Worm (Caenorhabditis elegans) whole organism, L1 larva: ENCODE measurements around the gene gcy-9.

ENCODE experiments used
- F16B12.6 ChIP-seq: fragments of 150-350 bp; optimal IDR thresholded peaks from 2 replicates; lab custom pipeline; 2014; ENCODE audit warnings: missing biosample characterization, missing genetic modification characterization
- ces-1 ChIP-seq: fragments of 150-350 bp; optimal IDR thresholded peaks from 2 replicates; lab custom pipeline; 2014; ENCODE audit warnings: missing biosample characterization, missing genetic modification reagents, missing genetic modification characterization
- efl-1 ChIP-seq, 4 experiments: fragments of 150-350 bp; optimal IDR thresholded peaks in 3 of 4; peaks in 1 of 4; 1 replicate in 1 of 4; 2 replicates in 3 of 4; lab custom pipeline; 2014; ENCODE audit warnings: missing biosample characterization in 2 of 4, missing genetic modification characterization in 2 of 4, missing genetic modification reagents in 2 of 4
- ets-5 ChIP-seq: fragments of 200-800 bp; sonication (Bioruptor generic); IDR thresholded peaks from 2 replicates; pipeline ENCODE4 v1.3.6; 2022; ENCODE audit warnings: missing genetic modification characterization, missing compliant biosample characterization
- fkh-10 ChIP-seq: sonication (generic microtip); optimal IDR thresholded peaks from 2 replicates; lab custom pipeline; 2017; ENCODE audit warnings: missing biosample characterization, missing genetic modification reagents, missing genetic modification characterization
- mdl-1 ChIP-seq, 2 experiments: fragments of 150-350 bp; optimal IDR thresholded peaks; 2 replicates each; lab custom pipeline; 2014 to 2017; ENCODE audit warnings: missing biosample characterization in 2 of 2, missing genetic modification characterization in 2 of 2, inconsistent platforms in 1 of 2
- nhr-77 ChIP-seq: fragments of 150-350 bp; optimal IDR thresholded peaks from 2 replicates; lab custom pipeline; 2014; ENCODE audit warnings: missing biosample characterization, missing genetic modification characterization
- pqm-1 ChIP-seq: sonication (generic microtip); optimal IDR thresholded peaks from 3 replicates; lab custom pipeline; 2017; ENCODE audit warnings: missing biosample characterization, missing genetic modification characterization
- skn-1 ChIP-seq: fragments of 150-350 bp; optimal IDR thresholded peaks from 2 replicates; lab custom pipeline; 2014; ENCODE audit warnings: missing biosample characterization, missing genetic modification characterization
- ztf-11 ChIP-seq, 2 experiments: sonication (generic microtip); optimal IDR thresholded peaks; 2 replicates each; lab custom pipeline; 2016 to 2017; ENCODE audit warnings: missing genetic modification characterization in 2 of 2, missing biosample characterization in 1 of 2, missing compliant biosample characterization in 1 of 2

- TF ChIP-seq skn-1 (tag; lab: Kevin White, UChicago) (no peak), mdl-1 (tag; optimal IDR thresholded peaks at IDR 0.05; lab: Kevin White, UChicago) (no peak), F16B12.6 (tag; lab: Kevin White, UChicago) (no peak), pqm-1 (tag; lab: Kevin White, UChicago) (no peak), efl-1 (optimal IDR thresholded peaks at IDR 0.05; lab: Kevin White, UChicago) (no peak), efl-1 (GFP tag; optimal IDR thresholded peaks at IDR 0.05 in 1 of 2; lab: Kevin White, UChicago) (no peak), ces-1 (GFP tag; lab: Kevin White, UChicago) (no peak), ztf-11 (tag; optimal IDR thresholded peaks at IDR 0.05; lab: Kevin White, UChicago) (no peak), fkh-10 (GFP tag; lab: Kevin White, UChicago) (no peak), nhr-77 (tag; lab: Kevin White, UChicago) (no peak), ets-5 (GFP tag; lab: Robert Waterston, UW) (no peak)
Measured at ce11 chrX:11368417-11368816, 30.7 kb upstream of the gcy-9 start, which contains the start of gene ttyh-1.
